Worm (Caenorhabditis elegans): ENCODE measurements around the gene fbxa-61.

DNA sequence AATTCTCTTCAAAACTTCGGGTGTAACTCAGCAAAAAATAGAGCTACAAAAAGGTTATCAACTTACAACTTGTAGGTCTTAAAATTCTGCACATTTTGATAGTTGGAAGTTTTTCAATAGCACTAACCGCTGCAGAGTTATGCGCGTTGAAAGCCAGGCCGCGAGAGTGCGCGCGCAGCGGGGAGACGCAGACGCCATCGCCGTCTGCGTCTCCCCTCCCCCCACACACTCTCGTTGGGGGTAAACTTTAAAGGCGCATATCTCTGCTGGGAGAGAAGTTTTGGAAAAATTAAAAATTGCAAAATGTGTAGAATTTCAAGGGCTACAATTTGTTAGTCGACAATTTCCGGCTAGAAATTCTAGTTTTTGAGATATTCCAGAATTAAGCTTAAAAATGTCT, 9.3 kb upstream of the fbxa-61 start:
- TF ChIP-seq unc-62 (GFP tag; optimal IDR thresholded peaks at IDR 0.05) (no peak), nhr-28 (tag; optimal IDR thresholded peaks at IDR 0.05) (no peak), bed-3 (GFP tag; optimal IDR thresholded peaks at IDR 0.05) (no peak), blmp-1 (tag; optimal IDR thresholded peaks at IDR 0.05) (no peak), nhr-237 (tag; optimal IDR thresholded peaks at IDR 0.05) (no peak), unc-39 (tag; optimal IDR thresholded peaks at IDR 0.05) (no peak)
